Worm (Caenorhabditis elegans): ENCODE measurements around the gene Y71H2AL.4.

DNA sequence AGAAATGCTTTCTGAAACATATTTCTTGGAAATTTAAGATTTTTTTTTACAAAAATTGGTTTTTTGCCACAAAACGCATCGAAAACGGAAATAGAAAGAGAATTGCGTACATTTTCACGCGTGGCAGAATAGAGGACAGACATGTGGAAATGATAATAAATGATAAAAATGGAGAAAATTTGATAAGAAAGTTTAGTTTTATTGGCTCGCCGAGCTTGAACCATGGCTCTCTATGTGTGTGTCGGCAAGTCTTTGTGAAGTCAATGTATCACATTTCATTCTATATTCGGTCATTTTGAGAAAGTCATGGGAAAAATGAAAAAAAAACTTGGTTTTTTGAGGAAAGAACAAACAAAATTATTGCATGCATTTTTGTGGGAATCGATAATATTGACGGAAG lies 1.2 kb downstream of the Y71H2AL.4 start:
- no peak for TF ChIP-seq him-1 (tag; optimal IDR thresholded peaks at IDR 0.05)
- no peak for TF ChIP-seq W03F9.2 (tag; optimal IDR thresholded peaks at IDR 0.05)
- TF ChIP-seq dao-5 (tag; optimal IDR thresholded peaks at IDR 0.05): no peak

Data from whole organism, L4/young adult.